Worm (Caenorhabditis elegans): Measurements from ENCODE around the gene cca-1.

cca-1 gene

ce11 chrX:7915616-7916015, 39.9 kb upstream of the cca-1 start:
- TF ChIP-seq hpl-2 (GFP tag; optimal IDR thresholded peaks at IDR 0.05) (no peak), efl-3 (GFP tag; optimal IDR thresholded peaks at IDR 0.05) (no peak), zip-4 (GFP tag; optimal IDR thresholded peaks at IDR 0.05) (no peak), fkh-4 (tag; optimal IDR thresholded peaks at IDR 0.05; ENCODE audit: borderline replicate concordance) (no peak), mdl-1 (tag; optimal IDR thresholded peaks at IDR 0.05) (no peak), mep-1 (tag; optimal IDR thresholded peaks at IDR 0.05) (no peak), ceh-88 (GFP tag; IDR thresholded peaks at IDR 0.05) (no peak), vab-15 (tag; optimal IDR thresholded peaks at IDR 0.05) (no peak), pag-3 (tag; optimal IDR thresholded peaks at IDR 0.05; ENCODE audit: borderline replicate concordance, insufficient read depth) (no peak), nhr-76 (tag; optimal IDR thresholded peaks at IDR 0.05) (no peak), C16A3.4 (tag; optimal IDR thresholded peaks at IDR 0.05) (no peak)

- TF ChIP-seq lin-39 (tag; optimal IDR thresholded peaks at IDR 0.05) = no peak
- no peak for TF ChIP-seq dsc-1 (tag; optimal IDR thresholded peaks at IDR 0.05)
- TF ChIP-seq dpl-1 (GFP tag; optimal IDR thresholded peaks at IDR 0.05) = no peak
- TF ChIP-seq tbx-2 (tag; optimal IDR thresholded peaks at IDR 0.05) = no peak
- TF ChIP-seq lin-13 (GFP tag; optimal IDR thresholded peaks at IDR 0.05) = no peak
- TF ChIP-seq unc-30 (tag; optimal IDR thresholded peaks at IDR 0.05) = no peak
- no peak for TF ChIP-seq F16B12.6 (tag; optimal IDR thresholded peaks at IDR 0.05)
- no peak for TF ChIP-seq sup-37 (GFP tag; optimal IDR thresholded peaks at IDR 0.05)
- no peak for TF ChIP-seq sptf-1 (tag; optimal IDR thresholded peaks at IDR 0.05)
- TF ChIP-seq unc-86 (tag; optimal IDR thresholded peaks at IDR 0.05) = no peak
- no peak for TF ChIP-seq nhr-20 (tag; optimal IDR thresholded peaks at IDR 0.05)
- TF ChIP-seq ztf-11 (tag; optimal IDR thresholded peaks at IDR 0.05) = no peak
- no peak for TF ChIP-seq mab-9 (GFP tag; IDR thresholded peaks at IDR 0.05)
- no peak for TF ChIP-seq hpl-2 (GFP tag; optimal IDR thresholded peaks at IDR 0.05)
- TF ChIP-seq mef-2 (tag; optimal IDR thresholded peaks at IDR 0.05) = no peak
These were observed 38.1 kb upstream of the cca-1 start, which contains the start of gene C39D10.7 for ce11 chrX:7913830-7914229. TSS of gene C39D10.7 (minus strand) at chrX:7913930.

ce11 chrX:7906430-7907014, 30.8 kb upstream of the cca-1 start, which contains the start of gene C39D10.1:
TSS of gene C39D10.1 (plus strand) at chrX:7906964.
- TF ChIP-seq nhr-11 (tag; optimal IDR thresholded peaks at IDR 0.05) (no peak), nhr-76 (tag; optimal IDR thresholded peaks at IDR 0.05) (no peak), tbx-2 (tag; optimal IDR thresholded peaks at IDR 0.05) (no peak), pag-3 (tag; optimal IDR thresholded peaks at IDR 0.05; ENCODE audit: borderline replicate concordance, insufficient read depth) (no peak), tlp-1 (tag; optimal IDR thresholded peaks at IDR 0.05) (no peak), nhr-90 (tag; optimal IDR thresholded peaks at IDR 0.05; ENCODE audit: poor library complexity) (peak; percentile 24), C16A3.4 (tag; optimal IDR thresholded peaks at IDR 0.05) (peak; percentile 32), nhr-28 (tag; optimal IDR thresholded peaks at IDR 0.05) (no peak), sup-37 (GFP tag; optimal IDR thresholded peaks at IDR 0.05) (no peak), lsy-2 (tag; optimal IDR thresholded peaks at IDR 0.05) (no peak), lin-35 (GFP tag; optimal IDR thresholded peaks at IDR 0.05) (peak in 1 of 2 experiments; percentile 6), ceh-82 (tag; optimal IDR thresholded peaks at IDR 0.05) (no peak), lir-3 (tag; optimal IDR thresholded peaks at IDR 0.05; ENCODE audit: poor library complexity) (peak; percentile 0), snu-23 (GFP tag; optimal IDR thresholded peaks at IDR 0.05) (peak; percentile 41), nhr-84 (tag; optimal IDR thresholded peaks at IDR 0.05) (no peak), ets-5 (GFP tag; IDR thresholded peaks at IDR 0.05) (no peak), snpc-4 (tag; optimal IDR thresholded peaks at IDR 0.05) (no peak), unc-30 (tag; optimal IDR thresholded peaks at IDR 0.05) (no peak), zip-4 (GFP tag; optimal IDR thresholded peaks at IDR 0.05) (no peak), isw-1 (GFP tag; IDR thresholded peaks at IDR 0.05) (no peak), nhr-77 (tag; optimal IDR thresholded peaks at IDR 0.05) (peak; percentile 12), nhr-237 (tag; optimal IDR thresholded peaks at IDR 0.05) (no peak), rnt-1 (tag; optimal IDR thresholded peaks at IDR 0.05) (peak; percentile 44), pqm-1 (tag; optimal IDR thresholded peaks at IDR 0.05) (no peak), sox-4 (tag; optimal IDR thresholded peaks at IDR 0.05) (no peak), ces-1 (GFP tag; optimal IDR thresholded peaks at IDR 0.05) (no peak), nhr-19 (GFP tag; conservative IDR thresholded peaks at IDR 0.05) (0 out of 2 replicates have a peak, but pooled peaks have one; percentile 10), ztf-4 (tag; optimal IDR thresholded peaks at IDR 0.05) (no peak), mab-9 (GFP tag; IDR thresholded peaks at IDR 0.05) (no peak), nhr-85 (tag) (no peak)

Measured in whole organism, L1 larva.